Worm (Caenorhabditis elegans): Measurements from ENCODE around the gene F46B6.6.
A peak's percentile ranks its signal among the peaks of the same experiment; 100 is the strongest.

F46B6.6 gene

ce11 chrV:9789657-9790261 is 3.1 kb upstream of the F46B6.6 start, which contains the start of gene ztf-7 (continued):
- TF ChIP-seq ceh-31 (tag; optimal IDR thresholded peaks at IDR 0.05): peak; percentile 80
- TF ChIP-seq fax-1 (tag; optimal IDR thresholded peaks at IDR 0.05): no peak
- TF ChIP-seq unc-55 (GFP tag; optimal IDR thresholded peaks at IDR 0.05): peak; percentile 74
- no peak for TF ChIP-seq ceh-19 (GFP tag; optimal IDR thresholded peaks at IDR 0.05)
- TF ChIP-seq unc-3 (GFP tag; conservative IDR thresholded peaks at IDR 0.05): no peak
- TF ChIP-seq unc-3 (tag; optimal IDR thresholded peaks at IDR 0.05): no peak
- no peak for TF ChIP-seq syd-9 (tag; optimal IDR thresholded peaks at IDR 0.05)

ce11 chrV:9784215-9784614 is 2.5 kb downstream of the F46B6.6 start:
- TF ChIP-seq ref-2 (tag; optimal IDR thresholded peaks at IDR 0.05) (no peak), ceh-31 (tag; optimal IDR thresholded peaks at IDR 0.05) (no peak), pat-9 (tag; optimal IDR thresholded peaks at IDR 0.05) (no peak), tbx-7 (tag; optimal IDR thresholded peaks at IDR 0.05) (no peak), sox-2 (GFP tag; IDR thresholded peaks at IDR 0.05) (no peak), unc-86 (tag; optimal IDR thresholded peaks at IDR 0.05) (no peak), fax-1 (tag; optimal IDR thresholded peaks at IDR 0.05) (no peak), F13H6.1 (tag; optimal IDR thresholded peaks at IDR 0.05) (no peak), syd-9 (tag; optimal IDR thresholded peaks at IDR 0.05) (no peak), nfya-1 (tag; optimal IDR thresholded peaks at IDR 0.05) (no peak), ceh-18 (tag; optimal IDR thresholded peaks at IDR 0.05) (no peak), unc-42 (tag; optimal IDR thresholded peaks at IDR 0.05) (no peak), odd-2 (tag; optimal IDR thresholded peaks at IDR 0.05) (no peak), ets-4 (tag; optimal IDR thresholded peaks at IDR 0.05) (no peak), K02D7.2 (tag; optimal IDR thresholded peaks at IDR 0.05) (no peak), pha-4 (tag; optimal IDR thresholded peaks at IDR 0.05) (no peak)

- TF ChIP-seq sox-4 (tag; optimal IDR thresholded peaks at IDR 0.05) (no peak), pag-3 (tag; optimal IDR thresholded peaks at IDR 0.05; ENCODE audit: borderline replicate concordance) (no peak), ref-2 (tag; optimal IDR thresholded peaks at IDR 0.05) (no peak)
Observed at ce11 chrV:9782969-9783368, 3.7 kb downstream of the F46B6.6 start, which contains the start of gene F46B6.5. Gene F46B6.5 (minus strand): TSS chrV:9783069.

- TF ChIP-seq ceh-22 (tag; optimal IDR thresholded peaks at IDR 0.05) (no peak), unc-42 (tag; optimal IDR thresholded peaks at IDR 0.05) (no peak), ceh-48 (tag; optimal IDR thresholded peaks at IDR 0.05) (no peak), ceh-14 (tag; optimal IDR thresholded peaks at IDR 0.05) (no peak), npax-4 (tag; optimal IDR thresholded peaks at IDR 0.05) (no peak), dve-1 (tag; optimal IDR thresholded peaks at IDR 0.05) (no peak), pax-1 (tag; optimal IDR thresholded peaks at IDR 0.05) (no peak), pat-9 (tag; optimal IDR thresholded peaks at IDR 0.05) (no peak), ceh-2 (tag; optimal IDR thresholded peaks at IDR 0.05) (no peak), hlh-30 (tag; optimal IDR thresholded peaks at IDR 0.05; ENCODE audit: insufficient read depth) (no peak), mec-3 (tag; optimal IDR thresholded peaks at IDR 0.05; ENCODE audit: borderline replicate concordance) (no peak), elt-4 (tag; optimal IDR thresholded peaks at IDR 0.05) (no peak), ceh-34 (tag; optimal IDR thresholded peaks at IDR 0.05) (no peak), unc-55 (GFP tag; optimal IDR thresholded peaks at IDR 0.05) (no peak), hlh-13 (GFP tag; optimal IDR thresholded peaks at IDR 0.05) (no peak), che-1 (tag; optimal IDR thresholded peaks at IDR 0.05) (no peak), ets-4 (tag; optimal IDR thresholded peaks at IDR 0.05) (no peak), tbx-2 (tag; optimal IDR thresholded peaks at IDR 0.05) (no peak), madf-2 (tag; optimal IDR thresholded peaks at IDR 0.05) (no peak), nfya-1 (tag; optimal IDR thresholded peaks at IDR 0.05) (no peak)
Observed at ce11 chrV:9782045-9782444, 4.6 kb downstream of the F46B6.6 start.

Data from whole organism, late embryonic.